Worm (Caenorhabditis elegans) whole organism, L2 larva: ENCODE results near the gene cyp-35A2.
A peak's percentile ranks its signal among the peaks of the same experiment; 100 is the strongest.

Source experiments
- C34F6.9 ChIP-seq: fragments of 150-350 bp; optimal IDR thresholded peaks from 2 replicates; lab custom pipeline; 2014; ENCODE audit warnings: missing biosample characterization, missing genetic modification characterization
- R02D3.7 ChIP-seq: fragments of 150-350 bp; optimal IDR thresholded peaks from 2 replicates; lab custom pipeline; 2014; ENCODE audit warnings: missing biosample characterization, missing genetic modification characterization
- aly-2 ChIP-seq: fragments of 150-350 bp; optimal IDR thresholded peaks from 2 replicates; lab custom pipeline; 2014; ENCODE audit warnings: missing biosample characterization, missing genetic modification characterization
- ama-1 ChIP-seq: fragments of 150-350 bp; optimal IDR thresholded peaks from 2 replicates; lab custom pipeline; 2018; ENCODE audit warnings: inconsistent platforms
- fos-1 ChIP-seq: fragments of 150-350 bp; optimal IDR thresholded peaks from 2 replicates; lab custom pipeline; 2014; ENCODE audit warnings: missing biosample characterization, missing genetic modification characterization
- nhr-77 ChIP-seq: fragments of 150-350 bp; optimal IDR thresholded peaks from 2 replicates; lab custom pipeline; 2014; ENCODE audit warnings: missing biosample characterization, missing genetic modification characterization
- snpc-4 ChIP-seq: fragments of 150-350 bp; optimal IDR thresholded peaks from 2 replicates; lab custom pipeline; 2014; ENCODE audit warnings: missing biosample characterization, missing genetic modification characterization
- unc-55 ChIP-seq: fragments of 150-350 bp; sonication (generic microtip); optimal IDR thresholded peaks from 3 replicates; lab custom pipeline; 2014; ENCODE audit warnings: missing biosample characterization, missing genetic modification reagents, missing genetic modification characterization
- unc-62 ChIP-seq: fragments of 150-350 bp; optimal IDR thresholded peaks from 2 replicates; lab custom pipeline; 2014; ENCODE audit warnings: missing biosample characterization, missing genetic modification reagents, missing genetic modification characterization

ce11 chrV:7364059-7364458, at the start of gene cyp-35A2:
- no peak for TF ChIP-seq C34F6.9
- no peak for TF ChIP-seq nhr-77 (tag; lab: Kevin White, UChicago)
- no peak for TF ChIP-seq aly-2
- TF ChIP-seq fos-1 (tag; lab: Kevin White, UChicago): peak; percentile 67
- no peak for TF ChIP-seq unc-55 (GFP tag; lab: Kevin White, UChicago)
- no peak for TF ChIP-seq R02D3.7 (tag; lab: Kevin White, UChicago)
- no peak for TF ChIP-seq ama-1
- TF ChIP-seq unc-62 (GFP tag; lab: Kevin White, UChicago): no peak
- no peak for TF ChIP-seq snpc-4 (tag; lab: Kevin White, UChicago)
